Fruit fly (Drosophila melanogaster) whole organism, embryonic: ENCODE measurements around the gene CG43167.

Experiments
- Awh ChIP-seq: fragments of 200-800 bp; sonication (Bioruptor generic); IDR thresholded peaks from 2 replicates; pipeline ENCODE4, ENCODE4 v1.3.6; 2022; ENCODE audit warnings: missing biosample characterization, missing genetic modification characterization
- Bdp1 ChIP-seq: fragments of 200-800 bp; sonication (Bioruptor generic); optimal IDR thresholded peaks from 3 replicates; lab custom pipeline; 2016; ENCODE audit warnings: missing biosample characterization, missing genetic modification characterization
- CG1024 ChIP-seq: fragments of 200-800 bp; sonication (Bioruptor generic); IDR thresholded peaks from 2 replicates; pipeline ENCODE4 v1.3.6; 2022; ENCODE audit warnings: missing biosample characterization, missing genetic modification characterization
- CG11456 ChIP-seq: fragments of 200-800 bp; sonication (Bioruptor generic); IDR thresholded peaks from 3 replicates; pipeline ENCODE4 v1.3.6; 2022; ENCODE audit warnings: missing biosample characterization, missing genetic modification characterization
- CG12236 ChIP-seq: fragments of 200-800 bp; sonication (Bioruptor generic); optimal IDR thresholded peaks from 2 replicates; lab custom pipeline; 2016; ENCODE audit warnings: missing biosample characterization, missing genetic modification characterization
- CG15269 ChIP-seq: fragments of 200-800 bp; sonication (Bioruptor generic); optimal IDR thresholded peaks from 2 replicates; lab custom pipeline; 2018; ENCODE audit warnings: missing biosample characterization, mild to moderate bottlenecking, missing genetic modification characterization, moderate library complexity
- CG17912 ChIP-seq: fragments of 200-800 bp; sonication (Bioruptor generic); optimal IDR thresholded peaks from 2 replicates; lab custom pipeline; 2018; ENCODE audit warnings: missing biosample characterization, mild to moderate bottlenecking, missing genetic modification characterization
- CG18599 ChIP-seq: fragments of 200-800 bp; sonication (Bioruptor generic); optimal IDR thresholded peaks from 3 replicates; lab custom pipeline; 2017; ENCODE audit warnings: missing biosample characterization, missing genetic modification characterization, mild to moderate bottlenecking, moderate library complexity, missing genetic modification reagents
- CG3065 ChIP-seq: fragments of 200-800 bp; sonication (Bioruptor generic); optimal IDR thresholded peaks from 2 replicates; lab custom pipeline; 2016; ENCODE audit warnings: missing biosample characterization, missing genetic modification characterization
- CG32532 ChIP-seq: fragments of 200-800 bp; sonication (Bioruptor generic); IDR thresholded peaks from 2 replicates; pipeline ENCODE4 v1.3.6; 2022; ENCODE audit warnings: missing biosample characterization, missing genetic modification characterization
- CG3281 ChIP-seq: fragments of 200-800 bp; sonication (Bioruptor generic); optimal IDR thresholded peaks from 3 replicates; lab custom pipeline; 2017; ENCODE audit warnings: missing biosample characterization, mild to moderate bottlenecking, missing genetic modification characterization
- CG33213 ChIP-seq: fragments of 200-800 bp; sonication (Bioruptor generic); optimal IDR thresholded peaks from 3 replicates; lab custom pipeline; 2016; ENCODE audit warnings: missing biosample characterization, missing genetic modification characterization
- CG33557 ChIP-seq: fragments of 200-800 bp; sonication (Bioruptor generic); optimal IDR thresholded peaks from 2 replicates; lab custom pipeline; 2019; ENCODE audit warnings: missing biosample characterization, mild to moderate bottlenecking, missing genetic modification characterization, moderate library complexity
- CG4854 ChIP-seq: fragments of 200-800 bp; sonication (Bioruptor generic); optimal IDR thresholded peaks from 2 replicates; lab custom pipeline; 2016; ENCODE audit warnings: missing biosample characterization, missing genetic modification characterization, inconsistent platforms
- CG5180 ChIP-seq: fragments of 200-800 bp; sonication (Bioruptor generic); optimal IDR thresholded peaks from 3 replicates; lab custom pipeline; 2017; ENCODE audit warnings: missing biosample characterization, missing genetic modification characterization, mild to moderate bottlenecking, moderate library complexity, missing genetic modification reagents
- CG6813 ChIP-seq: fragments of 200-800 bp; sonication (Bioruptor generic); optimal IDR thresholded peaks from 2 replicates; lab custom pipeline; 2017; ENCODE audit warnings: missing biosample characterization, missing genetic modification characterization, mild to moderate bottlenecking, moderate library complexity, missing genetic modification reagents
- CG7556 ChIP-seq: fragments of 200-800 bp; sonication (Bioruptor generic); optimal IDR thresholded peaks from 2 replicates; lab custom pipeline; 2017; ENCODE audit warnings: missing biosample characterization, mild to moderate bottlenecking, missing genetic modification characterization
- CG7839 ChIP-seq: fragments of 200-800 bp; sonication (Bioruptor generic); optimal IDR thresholded peaks from 3 replicates; lab custom pipeline; 2018; ENCODE audit warnings: missing biosample characterization, mild to moderate bottlenecking, missing genetic modification characterization, moderate library complexity
- CG8944 ChIP-seq: fragments of 200-800 bp; sonication (Bioruptor generic); optimal IDR thresholded peaks from 3 replicates; lab custom pipeline; 2016; ENCODE audit warnings: missing biosample characterization, missing genetic modification characterization
- CG9797 ChIP-seq: fragments of 200-800 bp; sonication (Bioruptor generic); optimal IDR thresholded peaks from 3 replicates; lab custom pipeline; 2018; ENCODE audit warnings: missing biosample characterization, mild to moderate bottlenecking, missing genetic modification characterization
- Ets65A ChIP-seq: fragments of 200-800 bp; sonication (Bioruptor generic); peaks from one replicate; lab custom pipeline; 2016; ENCODE audit warnings: missing biosample characterization, missing genetic modification characterization
- Fer1 ChIP-seq: fragments of 200-800 bp; sonication (Bioruptor generic); optimal IDR thresholded peaks from 2 replicates; lab custom pipeline; 2017; ENCODE audit warnings: missing biosample characterization, mild to moderate bottlenecking, missing genetic modification characterization
- Fer3 ChIP-seq: fragments of 200-800 bp; sonication (Bioruptor generic); optimal IDR thresholded peaks from 2 replicates; lab custom pipeline; 2018; ENCODE audit warnings: missing biosample characterization, mild to moderate bottlenecking, missing genetic modification characterization, moderate library complexity
- Gug ChIP-seq: fragments of 200-800 bp; sonication (Bioruptor generic); IDR thresholded peaks from 4 replicates; pipeline ENCODE4 v1.3.6; 2022; ENCODE audit warnings: missing biosample characterization, missing genetic modification characterization
- HLH3B ChIP-seq: fragments of 200-800 bp; sonication (Bioruptor generic); IDR thresholded peaks from 2 replicates; pipeline ENCODE4 v1.3.6; 2022; ENCODE audit warnings: missing biosample characterization, missing genetic modification characterization
- Hand ChIP-seq: fragments of 200-800 bp; sonication (Bioruptor generic); optimal IDR thresholded peaks from 2 replicates; lab custom pipeline; 2017; ENCODE audit warnings: mild to moderate bottlenecking, missing biosample characterization, missing genetic modification reagents, missing genetic modification characterization
- Hr51 ChIP-seq, 2 experiments: fragments of 200-800 bp; sonication (Bioruptor generic); optimal IDR thresholded peaks; 2 replicates in 1 of 2; 3 replicates in 1 of 2; lab custom pipeline; 2016 to 2018; ENCODE audit warnings: missing biosample characterization in 2 of 2, missing genetic modification characterization in 2 of 2, mild to moderate bottlenecking in 1 of 2, moderate library complexity in 1 of 2
- Hsf ChIP-seq: fragments of 200-800 bp; sonication (Bioruptor generic); optimal IDR thresholded peaks from 3 replicates; lab custom pipeline; 2016; ENCODE audit warnings: missing biosample characterization, missing genetic modification characterization
- Jarid2 ChIP-seq: fragments of 200-800 bp; sonication (Bioruptor generic); optimal IDR thresholded peaks from 3 replicates; lab custom pipeline; 2017; ENCODE audit warnings: mild to moderate bottlenecking, missing biosample characterization, missing genetic modification reagents, missing genetic modification characterization
- Lhr ChIP-seq: fragments of 200-800 bp; sonication (Bioruptor generic); optimal IDR thresholded peaks from 3 replicates; lab custom pipeline; 2017; ENCODE audit warnings: mild to moderate bottlenecking, missing biosample characterization, missing genetic modification reagents, missing genetic modification characterization
- Lpt ChIP-seq: fragments of >200 bp; optimal IDR thresholded peaks from 2 replicates; lab custom pipeline; 2018; ENCODE audit warnings: missing biosample characterization, missing genetic modification characterization
- NC2β ChIP-seq: fragments of 200-800 bp; sonication (Bioruptor generic); optimal IDR thresholded peaks from 2 replicates; lab custom pipeline; 2016; ENCODE audit warnings: missing biosample characterization, missing genetic modification characterization
- NFAT ChIP-seq: fragments of 200-800 bp; sonication (Bioruptor generic); IDR thresholded peaks from 2 replicates; pipeline ENCODE4 v1.3.6; 2022; ENCODE audit warnings: missing biosample characterization, missing genetic modification characterization
- Sox102F ChIP-seq: fragments of 200-800 bp; sonication (Bioruptor generic); optimal IDR thresholded peaks from 2 replicates; lab custom pipeline; 2018; ENCODE audit warnings: missing biosample characterization, mild to moderate bottlenecking, missing genetic modification characterization, moderate library complexity
- Xbp1 ChIP-seq: fragments of 200-800 bp; sonication (Bioruptor generic); optimal IDR thresholded peaks from 3 replicates; lab custom pipeline; 2016; ENCODE audit warnings: missing biosample characterization, mild to moderate bottlenecking, missing genetic modification characterization
- ato ChIP-seq: fragments of 200-800 bp; sonication (Bioruptor generic); IDR thresholded peaks from 2 replicates; pipeline ENCODE4 v1.3.6; 2022; ENCODE audit warnings: missing biosample characterization, missing genetic modification characterization; ENCODE audit not compliant: partially characterized antibody
- btn ChIP-seq: fragments of 200-800 bp; sonication (Bioruptor generic); optimal IDR thresholded peaks from 2 replicates; lab custom pipeline; 2016; ENCODE audit warnings: missing biosample characterization, missing genetic modification characterization
- chinmo ChIP-seq: fragments of 200-800 bp; sonication (Bioruptor generic); IDR thresholded peaks from 4 replicates; pipeline ENCODE4 v1.3.6; 2022; ENCODE audit warnings: missing biosample characterization, missing genetic modification characterization; ENCODE audit not compliant: partially characterized antibody
- dysf ChIP-seq: fragments of 200-800 bp; sonication (Bioruptor generic); IDR thresholded peaks from 3 replicates; pipeline ENCODE4 v1.3.6; 2022; ENCODE audit warnings: missing biosample characterization, missing genetic modification characterization
- grau ChIP-seq: fragments of 200-800 bp; optimal IDR thresholded peaks from 3 replicates; lab custom pipeline; 2019; ENCODE audit warnings: missing biosample characterization, mild to moderate bottlenecking, missing genetic modification characterization, moderate library complexity
- gt ChIP-seq: fragments of 200-800 bp; sonication (Bioruptor generic); IDR thresholded peaks from 2 replicates; pipeline ENCODE4 v1.3.6; 2022; ENCODE audit warnings: missing biosample characterization, missing genetic modification characterization
- luna ChIP-seq: fragments of 200-800 bp; sonication (Bioruptor generic); optimal IDR thresholded peaks from 2 replicates; lab custom pipeline; 2016; ENCODE audit warnings: missing biosample characterization, missing genetic modification characterization
- nerfin-2 ChIP-seq: fragments of 200-800 bp; sonication (Bioruptor generic); IDR thresholded peaks from 2 replicates; pipeline ENCODE4 v1.3.6; 2022; ENCODE audit warnings: missing biosample characterization, missing genetic modification characterization; ENCODE audit not compliant: partially characterized antibody
- org-1 ChIP-seq: fragments of 200-800 bp; sonication (Bioruptor generic); optimal IDR thresholded peaks from 2 replicates; lab custom pipeline; 2017; ENCODE audit warnings: missing biosample characterization, missing genetic modification characterization
- otp ChIP-seq: fragments of 200-800 bp; sonication (Bioruptor generic); IDR thresholded peaks from 3 replicates; pipeline ENCODE4, ENCODE4 v1.3.6; 2022; ENCODE audit warnings: missing biosample characterization, missing genetic modification characterization
- pnt ChIP-seq: fragments of 200-800 bp; sonication (Bioruptor generic); optimal IDR thresholded peaks from 3 replicates; lab custom pipeline; 2016; ENCODE audit warnings: missing biosample characterization, missing genetic modification characterization
- sisA ChIP-seq: fragments of 200-800 bp; sonication (Bioruptor generic); IDR thresholded peaks from 2 replicates; pipeline ENCODE4 v1.3.6; 2022; ENCODE audit warnings: missing biosample characterization, missing genetic modification characterization
- slou ChIP-seq: fragments of 200-800 bp; sonication (Bioruptor generic); optimal IDR thresholded peaks from 3 replicates; lab custom pipeline; 2016; ENCODE audit warnings: missing biosample characterization, missing genetic modification characterization
- slp2 ChIP-seq: fragments of 200-800 bp; sonication (Bioruptor generic); optimal IDR thresholded peaks from 2 replicates; lab custom pipeline; 2016; ENCODE audit warnings: missing biosample characterization, missing genetic modification characterization
- tap ChIP-seq: fragments of 200-800 bp; optimal IDR thresholded peaks from 3 replicates; lab custom pipeline; 2019; ENCODE audit warnings: missing biosample characterization, mild to moderate bottlenecking, missing genetic modification characterization, moderate library complexity
- tx ChIP-seq: fragments of 200-800 bp; sonication (Bioruptor generic); optimal IDR thresholded peaks from 2 replicates; lab custom pipeline; 2016; ENCODE audit warnings: missing biosample characterization, missing genetic modification characterization
- zfh1 ChIP-seq: fragments of 200-800 bp; sonication (Bioruptor generic); IDR thresholded peaks from 3 replicates; pipeline ENCODE4 v1.3.6; 2022; ENCODE audit warnings: missing biosample characterization, missing genetic modification characterization

Gene CG43167

dm6 chr2L:11701819-11702218 lies 44.6 kb downstream of the CG43167 start (continued):
- TF ChIP-seq luna (GFP tag; lab: Kevin White, UChicago), result no peak
- no peak for TF ChIP-seq ato (GFP tag; lab: Robert Waterston, UW)
- TF ChIP-seq CG3281, result peak; percentile 16
- TF ChIP-seq CG4854 (GFP tag; lab: Kevin White, UChicago), result no peak
- TF ChIP-seq zfh1 (GFP tag; lab: Robert Waterston, UW), result no peak
- TF ChIP-seq CG6813, result no peak
- no peak for TF ChIP-seq chinmo (GFP tag; lab: Robert Waterston, UW)
- TF ChIP-seq Ets65A (GFP tag; lab: Kevin White, UChicago), result no peak
- no peak for TF ChIP-seq Fer3 (tag; lab: Kevin White, UChicago)
- no peak for TF ChIP-seq dysf (GFP tag; lab: Robert Waterston, UW)
- no peak for TF ChIP-seq sisA
- TF ChIP-seq Fer1 (GFP tag; lab: Kevin White, UChicago), result peak; percentile 5
- no peak for TF ChIP-seq NC2β
- TF ChIP-seq Lpt (GFP tag; lab: Kevin White, UChicago), result no peak
- TF ChIP-seq Lhr (GFP tag; lab: Kevin White, UChicago), result no peak
- no peak for TF ChIP-seq btn
- TF ChIP-seq Hsf (GFP tag; lab: Kevin White, UChicago), result no peak
- TF ChIP-seq CG9797 (GFP tag; lab: Kevin White, UChicago), result no peak
- no peak for TF ChIP-seq pnt (GFP tag; lab: Kevin White, UChicago)
- TF ChIP-seq CG33213 (GFP tag; lab: Kevin White, UChicago), result no peak
- TF ChIP-seq CG7556 (GFP tag; lab: Kevin White, UChicago), result peak; percentile 10
- TF ChIP-seq CG12236 (GFP tag; lab: Kevin White, UChicago), result no peak
- no peak for TF ChIP-seq CG1024 (GFP tag; lab: Robert Waterston, UW)
- TF ChIP-seq org-1 (GFP tag; lab: Kevin White, UChicago), result no peak
- no peak for TF ChIP-seq slp2 (GFP tag; lab: Kevin White, UChicago)
- TF ChIP-seq CG7839, result peak; percentile 19
- TF ChIP-seq CG32532 (GFP tag; lab: Robert Waterston, UW), result peak; percentile 13; the same call in 1 of the 2 replicates
- TF ChIP-seq grau (tag; lab: Kevin White, UChicago), result peak; percentile 23
- no peak for TF ChIP-seq Awh (GFP tag; lab: Robert Waterston, UW)
- no peak for TF ChIP-seq CG8944
- no peak for TF ChIP-seq Hand
- TF ChIP-seq CG33557 (GFP tag; lab: Kevin White, UChicago), result no peak
- TF ChIP-seq CG17912, result no peak
- TF ChIP-seq CG15269, result peak; percentile 23
- no peak for TF ChIP-seq CG11456 (GFP tag; lab: Robert Waterston, UW)
- no peak for TF ChIP-seq NFAT (GFP tag; lab: Robert Waterston, UW)
- no peak for TF ChIP-seq CG3065 (GFP tag; lab: Kevin White, UChicago)
- no peak for TF ChIP-seq Gug (GFP tag; lab: Robert Waterston, UW)
- TF ChIP-seq HLH3B, result no peak
- TF ChIP-seq gt (GFP tag; lab: Robert Waterston, UW), result no peak
- TF ChIP-seq tap (tag; lab: Kevin White, UChicago), result no peak
- peak in 1 of 2 experiments; percentile 15 for TF ChIP-seq Hr51 (GFP tag; optimal IDR thresholded peaks at IDR 0.05; lab: Kevin White, UChicago)
- no peak for TF ChIP-seq Jarid2 (GFP tag; lab: Kevin White, UChicago)
- no peak for TF ChIP-seq tx (GFP tag; lab: Kevin White, UChicago)
- no peak for TF ChIP-seq slou (GFP tag; lab: Kevin White, UChicago)
- no peak for TF ChIP-seq otp
- no peak for TF ChIP-seq Bdp1 (GFP tag; lab: Kevin White, UChicago)
- TF ChIP-seq Xbp1 (GFP tag; lab: Kevin White, UChicago), result no peak
- TF ChIP-seq CG18599, result peak; percentile 55
- TF ChIP-seq Sox102F (GFP tag; lab: Kevin White, UChicago), result peak; percentile 22
- no peak for TF ChIP-seq nerfin-2 (GFP tag; lab: Robert Waterston, UW)
- TF ChIP-seq CG5180 (GFP tag; lab: Kevin White, UChicago), result no peak
